Worm (Caenorhabditis elegans): Measurements from ENCODE around the gene F47D12.9.

The F47D12.9 gene

ce11 chrIII:6280070-6280596, 23.0 kb downstream of the F47D12.9 start, which contains the start of gene hmg-1.2 (continued):
- TF ChIP-seq ztf-18 (tag; optimal IDR thresholded peaks at IDR 0.05) (peak; percentile 18), lin-40 (tag; optimal IDR thresholded peaks at IDR 0.05) (peak; percentile 85), aptf-2 (GFP tag; conservative IDR thresholded peaks at IDR 0.05) (no peak), hlh-12 (tag; optimal IDR thresholded peaks at IDR 0.05) (no peak), let-526 (GFP tag; IDR thresholded peaks at IDR 0.05) (no peak), D2030.7 (GFP tag; IDR thresholded peaks at IDR 0.05) (no peak), tbp1 (GFP tag; optimal IDR thresholded peaks at IDR 0.05) (peak; percentile 36), snpc-3.4 (tag; optimal IDR thresholded peaks at IDR 0.05) (peak; percentile 23), F22D6.2 (tag; optimal IDR thresholded peaks at IDR 0.05) (no peak), ceh-40 (GFP tag; IDR thresholded peaks at IDR 0.05) (no peak), ama-1 (optimal IDR thresholded peaks at IDR 0.05) (no peak), ama-1 (GFP tag; optimal IDR thresholded peaks at IDR 0.05) (no peak), cebp-1 (GFP tag; IDR thresholded peaks at IDR 0.05) (peak; percentile 74), cebp-1 (tag; optimal IDR thresholded peaks at IDR 0.05) (peak; percentile 94), mel-28 (tag; optimal IDR thresholded peaks at IDR 0.05; ENCODE audit: borderline replicate concordance) (no peak), Y56A3A.18 (GFP tag; IDR thresholded peaks at IDR 0.05) (no peak), ets-4 (GFP tag; optimal IDR thresholded peaks at IDR 0.05) (no peak), hmg-1.2 (GFP tag; IDR thresholded peaks at IDR 0.05) (peak; percentile 99), ztf-28 (GFP tag; IDR thresholded peaks at IDR 0.05) (no peak), attf-5 (GFP tag; optimal IDR thresholded peaks at IDR 0.05) (peak; percentile 62), C17E4.6 (GFP tag; IDR thresholded peaks at IDR 0.05) (no peak), egl-44 (GFP tag; IDR thresholded peaks at IDR 0.05) (no peak), hsf-1 (GFP tag; IDR thresholded peaks at IDR 0.05) (no peak), ceh-58 (GFP tag; IDR thresholded peaks at IDR 0.05) (no peak), xnd-1 (tag; optimal IDR thresholded peaks at IDR 0.05) (no peak), ztf-6 (GFP tag; IDR thresholded peaks at IDR 0.05) (no peak), ceh-27 (GFP tag; optimal IDR thresholded peaks at IDR 0.05) (peak; percentile 76), rpc-1 (optimal IDR thresholded peaks at IDR 0.05) (no peak), rpc-1 (tag; optimal IDR thresholded peaks at IDR 0.05) (no peak), hmg-20 (GFP tag; IDR thresholded peaks at IDR 0.05) (no peak), F57A8.1 (GFP tag; optimal IDR thresholded peaks at IDR 0.05) (no peak), T07F8.4 (tag; optimal IDR thresholded peaks at IDR 0.05) (no peak), mes-4 (tag; optimal IDR thresholded peaks at IDR 0.05) (no peak), B0261.1 (tag; optimal IDR thresholded peaks at IDR 0.05) (no peak), lir-1 (GFP tag; conservative IDR thresholded peaks at IDR 0.05) (no peak), snpc-4 (GFP tag; optimal IDR thresholded peaks at IDR 0.05) (peak; percentile 11), snpc-4 (tag; optimal IDR thresholded peaks at IDR 0.05) (peak in 3 of 4 experiments; percentile 60 to 75 (median 73)), gei-17 (GFP tag; optimal IDR thresholded peaks at IDR 0.05) (peak; percentile 67), F39B2.1 (GFP tag; IDR thresholded peaks at IDR 0.05) (no peak), lin-35 (GFP tag; optimal IDR thresholded peaks at IDR 0.05) (peak in 1 of 3 experiments; percentile 42), hrde-1 (tag; optimal IDR thresholded peaks at IDR 0.05; ENCODE audit: borderline replicate concordance) (no peak), athp-1 (tag; optimal IDR thresholded peaks at IDR 0.05) (peak; percentile 50), F33H1.4 (GFP tag; IDR thresholded peaks at IDR 0.05) (no peak; the same call in 1 of the 2 replicates), Y53G8AR.9 (GFP tag; conservative IDR thresholded peaks at IDR 0.05) (no peak), somi-1 (GFP tag; optimal IDR thresholded peaks at IDR 0.05) (peak; percentile 47), bed-2 (GFP tag; IDR thresholded peaks at IDR 0.05) (no peak), madf-3 (GFP tag; IDR thresholded peaks at IDR 0.05) (no peak), ceh-91 (GFP tag; IDR thresholded peaks at IDR 0.05) (no peak), attf-6 (GFP tag; IDR thresholded peaks at IDR 0.05) (no peak), madf-8 (GFP tag; conservative IDR thresholded peaks at IDR 0.05) (no peak)
